Fruit fly (Drosophila melanogaster) whole organism, wandering third instar larva: ENCODE results near the gene Sfxn2.

Source experiments
- Abd-B ChIP-seq: fragments of >200 bp; optimal IDR thresholded peaks from 2 replicates; lab custom pipeline; 2017; ENCODE audit warnings: missing biosample characterization, missing genetic modification characterization
- CG32264 ChIP-seq: fragments of 200-800 bp; sonication (Bioruptor generic); optimal IDR thresholded peaks from 2 replicates; lab custom pipeline; 2016; ENCODE audit warnings: missing biosample characterization, missing genetic modification characterization
- CG9705 ChIP-seq: fragments of 200-800 bp; sonication (Bioruptor generic); optimal IDR thresholded peaks from 2 replicates; lab custom pipeline; 2018; ENCODE audit warnings: missing biosample characterization, mild to moderate bottlenecking, missing genetic modification characterization
- CrebA ChIP-seq: fragments of 200-800 bp; sonication (Bioruptor generic); optimal IDR thresholded peaks from 2 replicates; lab custom pipeline; 2016; ENCODE audit warnings: missing biosample characterization, mild to moderate bottlenecking, missing genetic modification characterization, borderline replicate concordance
- Dfd ChIP-seq: fragments of >200 bp; optimal IDR thresholded peaks from 2 replicates; lab custom pipeline; 2017; ENCODE audit warnings: missing biosample characterization, missing genetic modification characterization
- Dif ChIP-seq: fragments of 200-275, 200-300 bp; sonication (Bioruptor generic); optimal IDR thresholded peaks from 2 replicates; lab custom pipeline; 2018; ENCODE audit warnings: missing biosample characterization, missing genetic modification characterization; ENCODE audit not compliant: partially characterized antibody
- GATAd ChIP-seq: sonication (Bioruptor generic); optimal IDR thresholded peaks from 2 replicates; lab custom pipeline; 2016; ENCODE audit warnings: missing biosample characterization, missing genetic modification characterization
- HLH106 ChIP-seq: fragments of 200-800 bp; optimal IDR thresholded peaks from 3 replicates; lab custom pipeline; 2019; ENCODE audit warnings: missing biosample characterization, mild to moderate bottlenecking, missing genetic modification characterization, moderate library complexity
- Hnf4 ChIP-seq: fragments of 200-800 bp; sonication (Bioruptor generic); optimal IDR thresholded peaks from 2 replicates; lab custom pipeline; 2016; ENCODE audit warnings: missing biosample characterization, mild to moderate bottlenecking, missing genetic modification characterization
- Hr78 ChIP-seq: fragments of >200 bp; optimal IDR thresholded peaks from 2 replicates; lab custom pipeline; 2017; ENCODE audit warnings: missing biosample characterization, missing genetic modification characterization
- Hr83 ChIP-seq: fragments of 200-300 bp; sonication (Bioruptor generic); optimal IDR thresholded peaks from 2 replicates; lab custom pipeline; 2016; ENCODE audit warnings: missing biosample characterization, mild to moderate bottlenecking, missing genetic modification characterization, moderate library complexity; ENCODE audit not compliant: poor library complexity, severe bottlenecking
- Jra ChIP-seq: sonication (Bioruptor generic); optimal IDR thresholded peaks from 2 replicates; lab custom pipeline; 2016; ENCODE audit warnings: missing biosample characterization, missing genetic modification characterization
- Mio ChIP-seq: sonication (Bioruptor generic); optimal IDR thresholded peaks from 2 replicates; lab custom pipeline; 2016; ENCODE audit warnings: missing biosample characterization, missing genetic modification characterization
- Myc ChIP-seq: fragments of >200 bp; optimal IDR thresholded peaks from 2 replicates; lab custom pipeline; 2017
- N ChIP-seq: fragments of >200 bp; optimal IDR thresholded peaks from 2 replicates; lab custom pipeline; 2018; ENCODE audit warnings: missing biosample characterization, missing external identifiers, missing genetic modification characterization
- OdsH ChIP-seq: fragments of 200-800 bp; sonication (Bioruptor generic); optimal IDR thresholded peaks from 2 replicates; lab custom pipeline; 2016; ENCODE audit warnings: missing biosample characterization, mild to moderate bottlenecking, missing genetic modification characterization
- Rel ChIP-seq, 2 experiments: fragments of 200-800 bp; sonication (Bioruptor generic) in 1 of 2; optimal IDR thresholded peaks; 2 replicates in 1 of 2; 3 replicates in 1 of 2; lab custom pipeline; 2016 to 2019; ENCODE audit warnings: mild to moderate bottlenecking in 2 of 2, missing biosample characterization in 2 of 2, missing genetic modification characterization in 2 of 2, moderate library complexity in 1 of 2
- Sp1 ChIP-seq: fragments of 200-800 bp; sonication (Bioruptor generic); optimal IDR thresholded peaks from 3 replicates; lab custom pipeline; 2019; ENCODE audit warnings: missing biosample characterization, mild to moderate bottlenecking, missing genetic modification characterization, moderate library complexity
- Vsx2 ChIP-seq: fragments of 200-300, 225-300 bp; sonication (Bioruptor generic); optimal IDR thresholded peaks from 2 replicates; lab custom pipeline; 2018; ENCODE audit warnings: missing biosample characterization, missing genetic modification characterization; ENCODE audit not compliant: partially characterized antibody
- br ChIP-seq: fragments of 200-800 bp; sonication (Bioruptor generic); optimal IDR thresholded peaks from 2 replicates; lab custom pipeline; 2016; ENCODE audit warnings: missing biosample characterization, missing genetic modification characterization
- brk ChIP-seq: fragments of 200-800 bp; sonication (Bioruptor generic); optimal IDR thresholded peaks from 2 replicates; lab custom pipeline; 2016; ENCODE audit warnings: missing biosample characterization, mild to moderate bottlenecking, missing genetic modification characterization
- dl ChIP-seq, 2 experiments: fragments of 175-275, 200-275 bp in 1 of 2; fragments of 200-275 bp in 1 of 2; sonication (Bioruptor generic); optimal IDR thresholded peaks; lab custom pipeline; 2018; ENCODE audit warnings: mild to moderate bottlenecking in 2 of 2, missing biosample characterization in 2 of 2, missing genetic modification characterization in 2 of 2, moderate library complexity in 2 of 2; ENCODE audit not compliant: partially characterized antibody in 2 of 2, insufficient read depth in 1 of 2
- dmrt93B ChIP-seq: fragments of 200-800 bp; sonication (Bioruptor generic); optimal IDR thresholded peaks from 2 replicates; lab custom pipeline; 2018; ENCODE audit warnings: missing biosample characterization, mild to moderate bottlenecking, missing genetic modification characterization
- dsf ChIP-seq: sonication (Bioruptor generic); optimal IDR thresholded peaks from 2 replicates; lab custom pipeline; 2016; ENCODE audit warnings: missing biosample characterization, missing genetic modification characterization, borderline replicate concordance
- ey ChIP-seq: fragments of 200-800 bp; sonication (Bioruptor generic); optimal IDR thresholded peaks from 2 replicates; lab custom pipeline; 2016; ENCODE audit warnings: missing biosample characterization, missing genetic modification characterization
- foxo ChIP-seq, 2 experiments: fragments of 200-800 bp; sonication (Bioruptor generic); optimal IDR thresholded peaks; 2 replicates in 1 of 2; 3 replicates in 1 of 2; lab custom pipeline; 2016 to 2017; ENCODE audit warnings: missing biosample characterization in 2 of 2, missing genetic modification characterization in 2 of 2
- fru ChIP-seq: fragments of 200-800 bp; sonication (Bioruptor generic); optimal IDR thresholded peaks from 3 replicates; lab custom pipeline; 2016; ENCODE audit warnings: missing biosample characterization, mild to moderate bottlenecking, missing genetic modification characterization
- h ChIP-seq: fragments of 200-800 bp; sonication (Bioruptor generic); optimal IDR thresholded peaks from 3 replicates; lab custom pipeline; 2016; ENCODE audit warnings: missing biosample characterization, mild to moderate bottlenecking, missing genetic modification characterization
- jim ChIP-seq: fragments of 175-275, 200-325 bp; sonication (Bioruptor generic); optimal IDR thresholded peaks from 2 replicates; lab custom pipeline; 2016; ENCODE audit warnings: missing biosample characterization, mild to moderate bottlenecking, missing genetic modification characterization
- lola ChIP-seq: fragments of >200 bp; optimal IDR thresholded peaks from 2 replicates; lab custom pipeline; 2017; ENCODE audit warnings: missing biosample characterization, missing genetic modification characterization
- pan ChIP-seq: fragments of >200 bp; optimal IDR thresholded peaks from 2 replicates; lab custom pipeline; 2017
- psq ChIP-seq: fragments of 200-800 bp; sonication (Bioruptor generic); optimal IDR thresholded peaks from 3 replicates; lab custom pipeline; 2017; ENCODE audit warnings: missing biosample characterization, mild to moderate bottlenecking, missing genetic modification characterization, moderate library complexity
- rgr ChIP-seq: fragments of 200-800 bp; sonication (Bioruptor generic); optimal IDR thresholded peaks from 3 replicates; lab custom pipeline; 2016; ENCODE audit warnings: missing biosample characterization, mild to moderate bottlenecking, missing genetic modification characterization
- sage ChIP-seq: fragments of 200-800 bp; sonication (Bioruptor generic); optimal IDR thresholded peaks from 2 replicates; lab custom pipeline; 2016; ENCODE audit warnings: missing biosample characterization, mild to moderate bottlenecking, missing genetic modification characterization
- sv ChIP-seq: fragments of 200-800 bp; sonication (Bioruptor generic); optimal IDR thresholded peaks from 3 replicates; lab custom pipeline; 2016; ENCODE audit warnings: missing biosample characterization, missing genetic modification characterization
- tai ChIP-seq: sonication (Bioruptor generic); optimal IDR thresholded peaks from 2 replicates; lab custom pipeline; 2016; ENCODE audit warnings: missing biosample characterization, missing genetic modification characterization
- usp ChIP-seq: fragments of >200 bp; optimal IDR thresholded peaks from 2 replicates; lab custom pipeline; 2017; ENCODE audit warnings: missing biosample characterization, missing genetic modification characterization
- woc ChIP-seq: sonication (Bioruptor generic); optimal IDR thresholded peaks from 2 replicates; lab custom pipeline; 2016; ENCODE audit warnings: missing biosample characterization, mild to moderate bottlenecking, missing genetic modification characterization

The Sfxn2 gene

dm6 chr3L:19041665-19042385, 21.1 kb upstream of the Sfxn2 start:
- TF ChIP-seq fru (GFP tag; lab: Kevin White, UChicago) (peak; percentile 84), sv (peak; percentile 20), Hnf4 (peak; percentile 23), Rel (GFP tag; optimal IDR thresholded peaks at IDR 0.05; lab: Kevin White, UChicago) (peak; percentile 62), Rel (tag; optimal IDR thresholded peaks at IDR 0.05; lab: Kevin White, UChicago) (no peak), CG9705 (GFP tag; lab: Kevin White, UChicago) (peak; percentile 13), rgr (peak; percentile 58), Myc (no peak), ey (GFP tag; lab: Kevin White, UChicago) (peak; percentile 72), h (GFP tag; lab: Kevin White, UChicago) (peak; percentile 83), Sp1 (GFP tag; lab: Kevin White, UChicago) (peak; percentile 79), brk (peak; percentile 3), tai (GFP tag; lab: Kevin White, UChicago) (peak; percentile 63), Dif (GFP tag; lab: Kevin White, UChicago) (peak; percentile 29), dsf (GFP tag; lab: Kevin White, UChicago) (no peak), GATAd (GFP tag; lab: Kevin White, UChicago) (no peak), Vsx2 (GFP tag; lab: Kevin White, UChicago) (no peak), N (GFP tag; lab: Kevin White, UChicago) (no peak), OdsH (GFP tag; lab: Kevin White, UChicago) (peak; percentile 84), Mio (GFP tag; lab: Kevin White, UChicago) (no peak), dmrt93B (GFP tag; lab: Kevin White, UChicago) (peak; percentile 56), sage (GFP tag; lab: Kevin White, UChicago) (peak; percentile 70), woc (GFP tag; lab: Kevin White, UChicago) (peak; percentile 72), Hr83 (GFP tag; lab: Kevin White, UChicago) (peak; percentile 27), Hr78 (GFP tag; lab: Kevin White, UChicago) (no peak), HLH106 (tag; lab: Kevin White, UChicago) (peak; percentile 74), CG32264 (GFP tag; lab: Kevin White, UChicago) (peak; percentile 31), foxo (GFP tag; optimal IDR thresholded peaks at IDR 0.05; lab: Kevin White, UChicago) (peak in 1 of 2 experiments; percentile 79), psq (GFP tag; lab: Kevin White, UChicago) (peak; percentile 86), Jra (no peak), CrebA (GFP tag; lab: Kevin White, UChicago) (no peak), br (GFP tag; lab: Kevin White, UChicago) (peak; percentile 72)

- TF ChIP-seq Jra (peak; percentile 56), CrebA (GFP tag; lab: Kevin White, UChicago) (peak; percentile 17), h (GFP tag; lab: Kevin White, UChicago) (peak; percentile 84), Hnf4 (peak; percentile 49), lola (no peak), Myc (no peak), dmrt93B (GFP tag; lab: Kevin White, UChicago) (peak; percentile 86), jim (no peak), br (GFP tag; lab: Kevin White, UChicago) (peak; percentile 72), OdsH (GFP tag; lab: Kevin White, UChicago) (peak; percentile 91), CG9705 (GFP tag; lab: Kevin White, UChicago) (peak; percentile 83), HLH106 (tag; lab: Kevin White, UChicago) (peak; percentile 95), tai (GFP tag; lab: Kevin White, UChicago) (peak; percentile 47), Hr78 (GFP tag; lab: Kevin White, UChicago) (no peak), Dfd (GFP tag; lab: Kevin White, UChicago) (no peak), Hr83 (GFP tag; lab: Kevin White, UChicago) (no peak), usp (GFP tag; lab: Kevin White, UChicago) (no peak), brk (peak; percentile 29), psq (GFP tag; lab: Kevin White, UChicago) (peak; percentile 83), Vsx2 (GFP tag; lab: Kevin White, UChicago) (no peak), N (GFP tag; lab: Kevin White, UChicago) (no peak), woc (GFP tag; lab: Kevin White, UChicago) (peak; percentile 54), fru (GFP tag; lab: Kevin White, UChicago) (peak; percentile 86), ey (GFP tag; lab: Kevin White, UChicago) (peak; percentile 74), CG32264 (GFP tag; lab: Kevin White, UChicago) (peak; percentile 3), dsf (GFP tag; lab: Kevin White, UChicago) (peak; percentile 7), dl (GFP tag; optimal IDR thresholded peaks at IDR 0.05; lab: Kevin White, UChicago; ENCODE audit: insufficient read depth in 1 of 2, partially characterized antibody in 2 of 2) (peak in 1 of 2 experiments; percentile 19), sage (GFP tag; lab: Kevin White, UChicago) (peak; percentile 45), pan (lab: Kevin White, UChicago) (no peak), rgr (peak; percentile 86), Dif (GFP tag; lab: Kevin White, UChicago) (no peak), sv (no peak), Sp1 (GFP tag; lab: Kevin White, UChicago) (peak; percentile 96), GATAd (GFP tag; lab: Kevin White, UChicago) (no peak), Abd-B (GFP tag; lab: Kevin White, UChicago) (no peak), foxo (GFP tag; optimal IDR thresholded peaks at IDR 0.05; lab: Kevin White, UChicago) (peak in 1 of 2 experiments; percentile 92), Mio (GFP tag; lab: Kevin White, UChicago) (no peak), Rel (GFP tag; optimal IDR thresholded peaks at IDR 0.05; lab: Kevin White, UChicago) (no peak), Rel (tag; optimal IDR thresholded peaks at IDR 0.05; lab: Kevin White, UChicago) (peak; percentile 61)
These were observed 20.5 kb upstream of the Sfxn2 start for dm6 chr3L:19042501-19042900.
